Worm (Caenorhabditis elegans) whole organism, midembryonic: ENCODE results near the gene W02B12.12.

Experiments used
- flt-1 ChIP-seq: fragments of 200-800 bp; sonication (Bioruptor generic); IDR thresholded peaks from 2 replicates; pipeline ENCODE4 v1.3.6; 2022; ENCODE audit warnings: missing genetic modification characterization, missing compliant biosample characterization
- tab-1 ChIP-seq: fragments of 200-800 bp; sonication (Bioruptor generic); IDR thresholded peaks from 2 replicates; pipeline ENCODE4 v1.3.6; 2022; ENCODE audit warnings: missing genetic modification characterization, missing compliant biosample characterization
- ztf-29 ChIP-seq: fragments of 200-800 bp; sonication (Bioruptor generic); IDR thresholded peaks from 2 replicates; pipeline ENCODE4 v1.3.6; 2022; ENCODE audit warnings: missing genetic modification reagents, missing genetic modification characterization, missing compliant biosample characterization

W02B12.12 gene

ce11 chrII:11427322-11427721, 51.7 kb downstream of the W02B12.12 start:
- TF ChIP-seq ztf-29 (GFP tag; lab: Robert Waterston, UW) (no peak), tab-1 (GFP tag; lab: Robert Waterston, UW) (no peak), flt-1 (GFP tag; lab: Robert Waterston, UW) (no peak)
